Worm (Caenorhabditis elegans) whole organism, midembryonic: ENCODE results near the gene daam-1.

Source experiments
- cog-1 ChIP-seq: sonication (generic microtip); optimal IDR thresholded peaks from 2 replicates; lab custom pipeline; 2016; ENCODE audit warnings: missing genetic modification characterization, missing compliant biosample characterization
- ztf-23 ChIP-seq: fragments of 200-800 bp; sonication (Bioruptor generic); IDR thresholded peaks from 2 replicates; pipeline ENCODE4 v1.3.6; 2022; ENCODE audit warnings: missing genetic modification reagents, missing genetic modification characterization, missing compliant biosample characterization

DNA sequence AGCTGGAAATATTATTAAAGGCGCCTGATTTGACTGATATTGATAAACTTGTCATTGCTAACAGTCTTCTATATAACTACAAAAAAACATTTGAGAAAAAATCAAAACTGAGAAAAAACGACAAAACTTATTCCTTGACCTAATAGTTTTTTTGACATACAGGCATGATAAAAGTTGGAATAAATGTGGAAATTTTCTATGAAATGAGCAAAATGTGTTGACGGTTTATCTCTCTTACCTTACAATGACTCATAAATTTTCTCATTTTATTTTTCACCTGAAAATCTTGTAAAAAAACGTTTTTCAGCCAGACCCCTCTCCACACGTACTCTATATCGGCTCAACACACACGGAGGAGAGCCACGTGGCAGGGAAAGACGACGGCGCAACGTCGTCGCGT lies 63.1 kb downstream of the daam-1 start, which contains the start of gene egl-8:
- TF ChIP-seq cog-1, result no peak
- no peak for TF ChIP-seq ztf-23 (GFP tag; lab: Robert Waterston, UW)
